Worm (Caenorhabditis elegans): ENCODE data around the gene nhr-68.

nhr-68 gene

DNA sequence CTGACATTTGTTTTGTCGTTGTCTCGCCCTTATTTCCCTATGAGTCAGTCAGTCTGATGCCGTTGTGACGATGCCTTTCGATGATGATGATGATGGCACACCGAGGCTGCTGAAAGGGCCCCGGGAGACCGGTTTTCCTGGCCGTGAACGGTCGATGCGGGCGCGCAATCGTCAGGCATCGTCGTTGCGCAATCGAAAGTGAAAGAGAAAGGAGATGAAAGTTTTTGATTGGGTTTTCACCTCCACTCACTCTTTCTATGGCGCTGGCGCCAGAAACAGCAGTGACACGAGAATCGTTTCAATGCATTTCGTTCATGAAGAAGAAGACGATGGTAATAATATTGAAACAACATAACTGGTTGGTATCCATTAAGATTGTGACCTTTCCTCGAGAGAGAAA lies 40.3 kb upstream of the nhr-68 start:
- TF ChIP-seq cebp-1 (GFP tag; IDR thresholded peaks at IDR 0.05): no peak
- peak; percentile 16 for TF ChIP-seq cebp-1 (tag; optimal IDR thresholded peaks at IDR 0.05)
- no peak for TF ChIP-seq ztf-26 (tag; optimal IDR thresholded peaks at IDR 0.05)
- 0 out of 2 replicates have a peak, but pooled peaks have one; percentile 75 for TF ChIP-seq nhr-120 (GFP tag; IDR thresholded peaks at IDR 0.05)
- no peak for TF ChIP-seq bed-2 (GFP tag; IDR thresholded peaks at IDR 0.05)
- peak; percentile 49; the same call in 1 of the 2 replicates for TF ChIP-seq pbrm-1 (GFP tag; IDR thresholded peaks at IDR 0.05)
- 0 out of 2 replicates have a peak, but pooled peaks have one; percentile 19 for TF ChIP-seq Y53G8AR.9 (GFP tag; conservative IDR thresholded peaks at IDR 0.05)
- TF ChIP-seq pha-4 (tag; optimal IDR thresholded peaks at IDR 0.05): no peak
- no peak for TF ChIP-seq nhr-80 (tag; optimal IDR thresholded peaks at IDR 0.05)
- no peak for TF ChIP-seq lag-1 (GFP tag; IDR thresholded peaks at IDR 0.05)
- peak; percentile 82 for TF ChIP-seq zfh-2 (GFP tag; conservative IDR thresholded peaks at IDR 0.05)
- TF ChIP-seq xnd-1 (tag; optimal IDR thresholded peaks at IDR 0.05): no peak
- 0 out of 2 replicates have a peak, but pooled peaks have one; percentile 37 for TF ChIP-seq C06A6.2 (GFP tag; conservative IDR thresholded peaks at IDR 0.05)
- TF ChIP-seq ceh-91 (GFP tag; IDR thresholded peaks at IDR 0.05): 0 out of 2 replicates have a peak, but pooled peaks have one; percentile 23
- TF ChIP-seq akir-1 (GFP tag; optimal IDR thresholded peaks at IDR 0.05): peak; percentile 74
- TF ChIP-seq ceh-58 (GFP tag; IDR thresholded peaks at IDR 0.05): 0 out of 2 replicates have a peak, but pooled peaks have one; percentile 33
- TF ChIP-seq lin-26 (GFP tag; IDR thresholded peaks at IDR 0.05): 0 out of 2 replicates have a peak, but pooled peaks have one; percentile 17
- TF ChIP-seq sptf-2 (GFP tag; optimal IDR thresholded peaks at IDR 0.05): no peak
- TF ChIP-seq nhr-90 (tag; optimal IDR thresholded peaks at IDR 0.05): no peak
- peak; percentile 27 for TF ChIP-seq ceh-27 (GFP tag; optimal IDR thresholded peaks at IDR 0.05)

DNA sequence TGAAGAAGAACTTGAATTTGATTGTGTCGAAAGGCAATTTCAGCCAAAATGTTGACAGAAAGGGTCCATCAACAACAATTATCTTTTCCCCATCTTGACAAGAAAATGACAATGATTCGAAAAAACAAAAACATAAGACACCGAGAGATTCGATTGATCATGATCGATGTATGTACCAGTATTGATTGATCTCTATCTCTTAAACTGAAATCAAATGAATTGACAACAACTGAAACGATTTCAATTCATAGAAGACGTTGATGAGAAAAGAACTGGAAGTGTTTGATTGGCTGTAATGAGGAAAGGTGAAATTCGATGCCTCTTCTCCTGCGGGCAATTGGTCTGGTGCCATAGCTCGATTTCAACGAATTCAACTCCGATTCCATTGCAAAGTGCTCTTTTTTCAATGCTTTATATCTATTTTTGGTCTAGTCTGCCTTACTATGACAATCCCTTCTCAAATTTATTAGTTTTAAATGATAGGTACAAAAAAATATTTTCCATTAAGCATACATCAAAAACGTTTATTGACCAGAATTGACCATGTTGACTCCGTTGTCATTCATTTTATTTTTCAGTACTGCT lies 39.8 kb upstream of the nhr-68 start:
- TF ChIP-seq F57A8.1 (GFP tag; optimal IDR thresholded peaks at IDR 0.05): no peak
- no peak for TF ChIP-seq cebp-1 (GFP tag; IDR thresholded peaks at IDR 0.05)
- TF ChIP-seq cebp-1 (tag; optimal IDR thresholded peaks at IDR 0.05): no peak
- TF ChIP-seq ztf-25 (GFP tag; IDR thresholded peaks at IDR 0.05): no peak
- TF ChIP-seq F22D6.2 (tag; optimal IDR thresholded peaks at IDR 0.05): no peak
- no peak for TF ChIP-seq nhr-27 (tag; optimal IDR thresholded peaks at IDR 0.05)
- TF ChIP-seq snpc-1.3 (tag; optimal IDR thresholded peaks at IDR 0.05; ENCODE audit: insufficient read depth): no peak
- TF ChIP-seq nhr-90 (tag; optimal IDR thresholded peaks at IDR 0.05): no peak
- TF ChIP-seq Y67H2A.10 (GFP tag; conservative IDR thresholded peaks at IDR 0.05): no peak
- TF ChIP-seq C06A6.2 (GFP tag; conservative IDR thresholded peaks at IDR 0.05): no peak
- TF ChIP-seq ceh-79 (tag; optimal IDR thresholded peaks at IDR 0.05): no peak
- 0 out of 2 replicates have a peak, but pooled peaks have one; percentile 14 for TF ChIP-seq Y53G8AR.9 (GFP tag; conservative IDR thresholded peaks at IDR 0.05)
- no peak for TF ChIP-seq akir-1 (GFP tag; optimal IDR thresholded peaks at IDR 0.05)
- no peak for TF ChIP-seq F57C9.4 (tag; optimal IDR thresholded peaks at IDR 0.05)
- TF ChIP-seq hmg-1.2 (GFP tag; IDR thresholded peaks at IDR 0.05): no peak
- no peak for TF ChIP-seq nhr-80 (tag; optimal IDR thresholded peaks at IDR 0.05)
- TF ChIP-seq mcd-1 (GFP tag; IDR thresholded peaks at IDR 0.05): no peak
- TF ChIP-seq fkh-3 (tag; optimal IDR thresholded peaks at IDR 0.05): no peak
- no peak for TF ChIP-seq hlh-26 (GFP tag; conservative IDR thresholded peaks at IDR 0.05)
- TF ChIP-seq ets-4 (GFP tag; optimal IDR thresholded peaks at IDR 0.05): no peak
- TF ChIP-seq unc-62 (GFP tag; optimal IDR thresholded peaks at IDR 0.05): no peak
- TF ChIP-seq nfya-2 (GFP tag; IDR thresholded peaks at IDR 0.05): no peak
- TF ChIP-seq F52B5.7 (tag; optimal IDR thresholded peaks at IDR 0.05): no peak
- 0 out of 2 replicates have a peak, but pooled peaks have one; percentile 53 for TF ChIP-seq let-526 (GFP tag; IDR thresholded peaks at IDR 0.05)
- 0 out of 2 replicates have a peak, but pooled peaks have one; percentile 49 for TF ChIP-seq K11D2.4 (GFP tag; IDR thresholded peaks at IDR 0.05)
- no peak for TF ChIP-seq D2030.7 (GFP tag; IDR thresholded peaks at IDR 0.05)
- TF ChIP-seq lin-26 (GFP tag; IDR thresholded peaks at IDR 0.05): no peak
- peak; percentile 11 for TF ChIP-seq ZK185.1 (tag; optimal IDR thresholded peaks at IDR 0.05; ENCODE audit: poor library complexity, severe bottlenecking)
- peak; percentile 0; the same call in 1 of the 2 replicates for TF ChIP-seq pbrm-1 (GFP tag; IDR thresholded peaks at IDR 0.05)
- TF ChIP-seq lir-1 (GFP tag; conservative IDR thresholded peaks at IDR 0.05): no peak
- TF ChIP-seq zim-3 (tag; optimal IDR thresholded peaks at IDR 0.05): no peak
- TF ChIP-seq ztf-18 (tag; optimal IDR thresholded peaks at IDR 0.05): no peak
- TF ChIP-seq ztf-3 (GFP tag; optimal IDR thresholded peaks at IDR 0.05): no peak
- peak; percentile 29; the same call in 1 of the 2 replicates for TF ChIP-seq ekl-4 (GFP tag; IDR thresholded peaks at IDR 0.05)
- TF ChIP-seq hsf-1 (GFP tag; IDR thresholded peaks at IDR 0.05): no peak
